Worm (Caenorhabditis elegans): ENCODE measurements around the gene Y46D2A.1.

Gene Y46D2A.1

ce11 chrII:3299457-3299856 lies 22.9 kb upstream of the Y46D2A.1 start, which contains the start of gene btb-22:
btb-22 (plus strand) TSS chrII:3299757.
- no peak for TF ChIP-seq lin-39 (tag; optimal IDR thresholded peaks at IDR 0.05)
- no peak for TF ChIP-seq aha-1 (tag; optimal IDR thresholded peaks at IDR 0.05)
- no peak for TF ChIP-seq unc-62 (GFP tag; optimal IDR thresholded peaks at IDR 0.05)
- TF ChIP-seq hpl-2 (GFP tag; optimal IDR thresholded peaks at IDR 0.05): no peak
- TF ChIP-seq nhr-20 (tag; optimal IDR thresholded peaks at IDR 0.05): no peak
- no peak for TF ChIP-seq unc-30 (tag; optimal IDR thresholded peaks at IDR 0.05)
- TF ChIP-seq efl-1 (optimal IDR thresholded peaks at IDR 0.05): no peak
- TF ChIP-seq efl-1 (GFP tag; optimal IDR thresholded peaks at IDR 0.05 in 1 of 2): peak in 1 of 2 experiments; percentile 66

ce11 chrII:3303582-3303981 lies 18.8 kb upstream of the Y46D2A.1 start:
- peak; percentile 10 for TF ChIP-seq nhr-71 (tag; optimal IDR thresholded peaks at IDR 0.05)
- no peak for TF ChIP-seq vab-15 (tag; optimal IDR thresholded peaks at IDR 0.05)
- no peak for TF ChIP-seq lin-35 (GFP tag; optimal IDR thresholded peaks at IDR 0.05)
- TF ChIP-seq nhr-77 (tag; optimal IDR thresholded peaks at IDR 0.05): no peak
- peak in 1 of 2 experiments; percentile 23 for TF ChIP-seq lsy-2 (tag; optimal IDR thresholded peaks at IDR 0.05)
- peak; percentile 56 for TF ChIP-seq nhr-19 (GFP tag; conservative IDR thresholded peaks at IDR 0.05)
- TF ChIP-seq lin-13 (GFP tag; optimal IDR thresholded peaks at IDR 0.05): no peak
- TF ChIP-seq nhr-47 (tag; optimal IDR thresholded peaks at IDR 0.05): peak; percentile 16
- no peak for TF ChIP-seq xbp-1 (tag; optimal IDR thresholded peaks at IDR 0.05)
- TF ChIP-seq efl-1 (optimal IDR thresholded peaks at IDR 0.05): peak; percentile 12 to 16
- TF ChIP-seq efl-1 (GFP tag; optimal IDR thresholded peaks at IDR 0.05 in 1 of 2): peak in 1 of 2 experiments; percentile 14
- TF ChIP-seq lin-14 (GFP tag; optimal IDR thresholded peaks at IDR 0.05): peak; percentile 45
- TF ChIP-seq nhr-85 (tag): peak; percentile 75
- TF ChIP-seq nhr-76 (tag; optimal IDR thresholded peaks at IDR 0.05): no peak
- TF ChIP-seq snu-23 (GFP tag; optimal IDR thresholded peaks at IDR 0.05): peak; percentile 33
- TF ChIP-seq ceh-63 (GFP tag; optimal IDR thresholded peaks at IDR 0.05): no peak
- TF ChIP-seq tbx-2 (tag; optimal IDR thresholded peaks at IDR 0.05): no peak
- no peak for TF ChIP-seq nhr-90 (tag; optimal IDR thresholded peaks at IDR 0.05; ENCODE audit: poor library complexity)
- no peak for TF ChIP-seq ceh-82 (tag; optimal IDR thresholded peaks at IDR 0.05)
- no peak for TF ChIP-seq hlh-4 (tag; optimal IDR thresholded peaks at IDR 0.05)
- peak in 1 of 6 experiments; percentile 4 for TF ChIP-seq elt-3 (tag; optimal IDR thresholded peaks at IDR 0.05)
- no peak for TF ChIP-seq nhr-28 (tag; optimal IDR thresholded peaks at IDR 0.05)

- TF ChIP-seq rnt-1 (tag; optimal IDR thresholded peaks at IDR 0.05) (peak; percentile 16), lsy-2 (tag; optimal IDR thresholded peaks at IDR 0.05) (no peak), elt-2 (tag; optimal IDR thresholded peaks at IDR 0.05) (peak; percentile 50)
These were observed 11.2 kb upstream of the Y46D2A.1 start for ce11 chrII:3310957-3311657.

ce11 chrII:3313442-3313841 lies 8.9 kb upstream of the Y46D2A.1 start, which contains the start of gene F39E9.6:
F39E9.6 (minus strand) TSS chrII:3313542.
- TF ChIP-seq nhr-28 (tag; optimal IDR thresholded peaks at IDR 0.05) (no peak), ceh-63 (GFP tag; optimal IDR thresholded peaks at IDR 0.05) (no peak), pax-3 (tag; optimal IDR thresholded peaks at IDR 0.05) (no peak), fkh-10 (GFP tag; optimal IDR thresholded peaks at IDR 0.05) (no peak), elt-3 (tag; optimal IDR thresholded peaks at IDR 0.05) (no peak), jun-1 (tag; optimal IDR thresholded peaks at IDR 0.05) (no peak), irx-1 (tag; optimal IDR thresholded peaks at IDR 0.05) (no peak), zag-1 (tag; optimal IDR thresholded peaks at IDR 0.05) (no peak)

Data from whole organism, L1 larva.